Worm (Caenorhabditis elegans) whole organism, late embryonic: Measurements from ENCODE around the gene C10E2.5.

Experiments
- C08G9.2 ChIP-seq: sonication (generic microtip); optimal IDR thresholded peaks from 2 replicates; lab custom pipeline; 2016; ENCODE audit warnings: mild to moderate bottlenecking, missing genetic modification characterization, moderate library complexity, missing compliant biosample characterization
- F13H6.1 ChIP-seq: sonication (generic microtip); optimal IDR thresholded peaks from 2 replicates; lab custom pipeline; 2016; ENCODE audit warnings: missing genetic modification characterization, missing compliant biosample characterization
- K02D7.2 ChIP-seq: sonication (generic microtip); optimal IDR thresholded peaks from 2 replicates; lab custom pipeline; 2017; ENCODE audit warnings: mild to moderate bottlenecking, missing genetic modification characterization, missing compliant biosample characterization
- T23F11.4 ChIP-seq: fragments of 200-800 bp; sonication (Bioruptor generic); optimal IDR thresholded peaks from 2 replicates; lab custom pipeline; 2018; ENCODE audit warnings: mild to moderate bottlenecking, missing genetic modification characterization, missing compliant biosample characterization
- ahr-1 ChIP-seq: sonication (generic microtip); optimal IDR thresholded peaks from 2 replicates; lab custom pipeline; 2016; ENCODE audit warnings: missing genetic modification characterization, missing compliant biosample characterization
- ceh-19 ChIP-seq: fragments of 200-800 bp; sonication (Bioruptor generic); optimal IDR thresholded peaks from 2 replicates; lab custom pipeline; 2018; ENCODE audit warnings: mild to moderate bottlenecking, missing genetic modification characterization, missing compliant biosample characterization
- ceh-22 ChIP-seq: sonication (generic microtip); optimal IDR thresholded peaks from 2 replicates; lab custom pipeline; 2017; ENCODE audit warnings: missing biosample characterization, missing genetic modification characterization
- ceh-24 ChIP-seq: sonication (generic microtip); optimal IDR thresholded peaks from 2 replicates; lab custom pipeline; 2016; ENCODE audit warnings: mild to moderate bottlenecking, missing genetic modification characterization, missing compliant biosample characterization
- ceh-30 ChIP-seq: fragments of 150-350 bp; optimal IDR thresholded peaks from 2 replicates; lab custom pipeline; 2014; ENCODE audit warnings: missing biosample characterization, missing genetic modification characterization
- ceh-31 ChIP-seq: sonication (generic microtip); optimal IDR thresholded peaks from 2 replicates; lab custom pipeline; 2016; ENCODE audit warnings: missing genetic modification characterization, missing compliant biosample characterization
- ceh-45 ChIP-seq: fragments of 200-800 bp; sonication (Bioruptor generic); IDR thresholded peaks from 2 replicates; pipeline ENCODE4 v1.3.6; 2022; ENCODE audit warnings: missing genetic modification reagents, missing genetic modification characterization, missing compliant biosample characterization
- ceh-48 ChIP-seq: sonication (generic microtip); optimal IDR thresholded peaks from 2 replicates; lab custom pipeline; 2016; ENCODE audit warnings: missing genetic modification characterization, inconsistent platforms, missing compliant biosample characterization
- ceh-6 ChIP-seq: fragments of 200-800 bp; sonication (Bioruptor generic); optimal IDR thresholded peaks from 2 replicates; lab custom pipeline; 2018; ENCODE audit warnings: mild to moderate bottlenecking, missing genetic modification characterization, missing compliant biosample characterization
- ceh-9 ChIP-seq: sonication (generic microtip); optimal IDR thresholded peaks from 2 replicates; lab custom pipeline; 2016; ENCODE audit warnings: mild to moderate bottlenecking, missing genetic modification characterization, inconsistent platforms, missing compliant biosample characterization
- dve-1 ChIP-seq: sonication (generic microtip); optimal IDR thresholded peaks from 2 replicates; lab custom pipeline; 2017; ENCODE audit warnings: antibody characterized with exemption, mild to moderate bottlenecking, missing genetic modification characterization, missing compliant biosample characterization
- ets-4 ChIP-seq: sonication (generic microtip); optimal IDR thresholded peaks from 2 replicates; lab custom pipeline; 2016; ENCODE audit warnings: missing genetic modification characterization, missing compliant biosample characterization
- gmeb-2 ChIP-seq: sonication (generic microtip); optimal IDR thresholded peaks from 2 replicates; lab custom pipeline; 2016; ENCODE audit warnings: missing genetic modification characterization, inconsistent platforms, missing compliant biosample characterization
- hlh-15 ChIP-seq: sonication (generic microtip); optimal IDR thresholded peaks from 2 replicates; lab custom pipeline; 2016; ENCODE audit warnings: missing genetic modification characterization, missing compliant biosample characterization
- hlh-8 ChIP-seq: sonication (generic microtip); optimal IDR thresholded peaks from 2 replicates; lab custom pipeline; 2016; ENCODE audit warnings: missing genotype, missing genetic modification characterization, missing compliant biosample characterization
- lim-6 ChIP-seq: sonication (generic microtip); optimal IDR thresholded peaks from 2 replicates; lab custom pipeline; 2016; ENCODE audit warnings: missing genetic modification characterization, missing compliant biosample characterization
- nhr-11 ChIP-seq: fragments of 150-350 bp; optimal IDR thresholded peaks from 2 replicates; lab custom pipeline; 2014; ENCODE audit warnings: missing biosample characterization, missing genetic modification characterization
- nhr-232 ChIP-seq: sonication (generic microtip); optimal IDR thresholded peaks from 2 replicates; lab custom pipeline; 2016; ENCODE audit warnings: missing genetic modification characterization, missing compliant biosample characterization
- pha-4 ChIP-seq: fragments of 150-350 bp; optimal IDR thresholded peaks from 2 replicates; lab custom pipeline; 2018; ENCODE audit warnings: missing biosample characterization, missing genetic modification reagents, missing genetic modification characterization
- pros-1 ChIP-seq: fragments of 150-350 bp; optimal IDR thresholded peaks from 2 replicates; lab custom pipeline; 2014; ENCODE audit warnings: missing biosample characterization, missing genetic modification reagents, missing genetic modification characterization
- ref-2 ChIP-seq: sonication (generic microtip); optimal IDR thresholded peaks from 2 replicates; lab custom pipeline; 2016; ENCODE audit warnings: missing genetic modification characterization, missing compliant biosample characterization
- rnt-1 ChIP-seq: sonication (generic microtip); optimal IDR thresholded peaks from 2 replicates; lab custom pipeline; 2016; ENCODE audit warnings: missing genetic modification characterization, missing compliant biosample characterization
- syd-9 ChIP-seq: sonication (generic microtip); optimal IDR thresholded peaks from 2 replicates; lab custom pipeline; 2016; ENCODE audit warnings: mild to moderate bottlenecking, missing genetic modification characterization, moderate library complexity, missing compliant biosample characterization
- tbx-7 ChIP-seq: sonication (generic microtip); optimal IDR thresholded peaks from 2 replicates; lab custom pipeline; 2016; ENCODE audit warnings: missing genotype, missing genetic modification characterization, missing compliant biosample characterization
- unc-55 ChIP-seq: sonication (generic microtip); optimal IDR thresholded peaks from 2 replicates; lab custom pipeline; 2017; ENCODE audit warnings: missing biosample characterization, missing genetic modification reagents, missing genetic modification characterization
- unc-86 ChIP-seq: sonication (generic microtip); optimal IDR thresholded peaks from 2 replicates; lab custom pipeline; 2016; ENCODE audit warnings: missing genetic modification characterization, missing compliant biosample characterization

Gene C10E2.5

ce11 chrX:16711381-16711780 lies 43.0 kb downstream of the C10E2.5 start, which contains the start of gene lgc-53:
lgc-53 (plus strand) TSS chrX:16711681.
- TF ChIP-seq ceh-31 (tag; lab: Kevin White, UChicago): no peak
- TF ChIP-seq T23F11.4 (GFP tag; lab: Kevin White, UChicago): no peak
- TF ChIP-seq lim-6: no peak
- TF ChIP-seq nhr-11 (tag; lab: Kevin White, UChicago): no peak
- TF ChIP-seq rnt-1 (tag; lab: Kevin White, UChicago): no peak
- TF ChIP-seq ceh-22 (tag; lab: Kevin White, UChicago): no peak
- TF ChIP-seq hlh-8: no peak
- TF ChIP-seq ets-4: no peak
- TF ChIP-seq K02D7.2: no peak
- no peak for TF ChIP-seq ahr-1 (tag; lab: Kevin White, UChicago)
- no peak for TF ChIP-seq pha-4 (tag; lab: Kevin White, UChicago)
- no peak for TF ChIP-seq C08G9.2
- no peak for TF ChIP-seq ceh-48 (tag; lab: Kevin White, UChicago)
- no peak for TF ChIP-seq F13H6.1
- TF ChIP-seq, all 69 proteins: peak for 0

ce11 chrX:16705607-16706006 lies 48.8 kb downstream of the C10E2.5 start:
- TF ChIP-seq ceh-30 (tag; lab: Kevin White, UChicago) (no peak), gmeb-2 (tag; lab: Kevin White, UChicago) (no peak), syd-9 (tag; lab: Kevin White, UChicago) (no peak), rnt-1 (tag; lab: Kevin White, UChicago) (no peak), pros-1 (tag; lab: Kevin White, UChicago) (no peak), ref-2 (tag; lab: Kevin White, UChicago) (no peak), unc-86 (tag; lab: Kevin White, UChicago) (no peak)
- TF ChIP-seq, all 69 proteins: peak for 0

- TF ChIP-seq ceh-24 (tag; lab: Kevin White, UChicago) (no peak), tbx-7 (tag; lab: Kevin White, UChicago) (no peak), syd-9 (tag; lab: Kevin White, UChicago) (no peak), hlh-15 (tag; lab: Kevin White, UChicago) (no peak), ceh-45 (GFP tag; lab: Robert Waterston, UW) (no peak), T23F11.4 (GFP tag; lab: Kevin White, UChicago) (no peak), ceh-19 (GFP tag; lab: Kevin White, UChicago) (no peak), ceh-6 (GFP tag; lab: Kevin White, UChicago) (no peak), unc-55 (GFP tag; lab: Kevin White, UChicago) (peak; percentile 87)
Observed at ce11 chrX:16704086-16704485, 50.3 kb downstream of the C10E2.5 start.

ce11 chrX:16702232-16702631 lies 52.1 kb downstream of the C10E2.5 start, which contains the start of gene F22H10.1:
F22H10.1 (plus strand) TSS chrX:16702442.
- TF ChIP-seq lim-6: no peak
- no peak for TF ChIP-seq K02D7.2
- TF ChIP-seq ceh-9 (tag; lab: Kevin White, UChicago): no peak
- no peak for TF ChIP-seq nhr-232 (tag; lab: Kevin White, UChicago)
- TF ChIP-seq dve-1 (tag; lab: Kevin White, UChicago): no peak
